Worm (Caenorhabditis elegans) whole organism, mixed stage, embryonic: Measurements from ENCODE around the gene sut-2.

Experiments
- M03D4.4 ChIP-seq: sonication (generic microtip); optimal IDR thresholded peaks from 2 replicates; lab custom pipeline; 2017; ENCODE audit warnings: mild to moderate bottlenecking, missing genetic modification characterization, missing compliant biosample characterization
- bed-3 ChIP-seq: fragments of 200-800 bp; sonication (Bioruptor generic); optimal IDR thresholded peaks from 3 replicates; lab custom pipeline; 2018; ENCODE audit warnings: mild to moderate bottlenecking, missing genetic modification characterization, moderate library complexity, missing compliant biosample characterization
- ceh-39 ChIP-seq: fragments of 150-350 bp; optimal IDR thresholded peaks from 2 replicates; lab custom pipeline; 2014; ENCODE audit warnings: missing biosample characterization, missing genetic modification characterization
- ceh-43 ChIP-seq: fragments of 200-800 bp; sonication (Bioruptor generic); optimal IDR thresholded peaks from 2 replicates; lab custom pipeline; 2018; ENCODE audit warnings: mild to moderate bottlenecking, missing genetic modification characterization, moderate library complexity, missing compliant biosample characterization
- ceh-83 ChIP-seq: fragments of 200-800 bp; sonication (Bioruptor generic); optimal IDR thresholded peaks from 2 replicates; lab custom pipeline; 2018; ENCODE audit warnings: mild to moderate bottlenecking, missing genetic modification characterization, missing compliant biosample characterization
- ces-1 ChIP-seq: fragments of 150-350 bp; optimal IDR thresholded peaks from 2 replicates; lab custom pipeline; 2014; ENCODE audit warnings: missing biosample characterization, missing genetic modification reagents, missing genetic modification characterization
- cnd-1 ChIP-seq: fragments of 200-800 bp; sonication (Bioruptor generic); optimal IDR thresholded peaks from 2 replicates; lab custom pipeline; 2018; ENCODE audit warnings: mild to moderate bottlenecking, missing genetic modification characterization, missing compliant biosample characterization
- drap-1 ChIP-seq: fragments of 200-800 bp; sonication (Bioruptor generic); optimal IDR thresholded peaks from 3 replicates; lab custom pipeline; 2018; ENCODE audit warnings: mild to moderate bottlenecking, missing genetic modification characterization, missing compliant biosample characterization
- elt-1 ChIP-seq: sonication (generic microtip); optimal IDR thresholded peaks from 2 replicates; lab custom pipeline; 2017; ENCODE audit warnings: missing genetic modification characterization, mild to moderate bottlenecking, missing compliant biosample characterization, antibody characterized with exemption, moderate library complexity, borderline replicate concordance; ENCODE audit not compliant: insufficient read depth
- elt-3 ChIP-seq: fragments of 150-350 bp; optimal IDR thresholded peaks from 2 replicates; lab custom pipeline; 2014; ENCODE audit warnings: missing biosample characterization, missing genetic modification characterization
- ham-2 ChIP-seq: fragments of 200-800 bp; sonication (Bioruptor generic); optimal IDR thresholded peaks from 2 replicates; lab custom pipeline; 2018; ENCODE audit warnings: mild to moderate bottlenecking, missing genetic modification characterization, missing compliant biosample characterization
- lin-13 ChIP-seq: fragments of 150-350 bp; optimal IDR thresholded peaks from 2 replicates; lab custom pipeline; 2014; ENCODE audit warnings: missing biosample characterization, missing genetic modification characterization
- lsy-2 ChIP-seq: fragments of 150-350 bp; optimal IDR thresholded peaks from 2 replicates; lab custom pipeline; 2014; ENCODE audit warnings: missing biosample characterization, missing genetic modification characterization
- mab-5 ChIP-seq: fragments of 150-350 bp; optimal IDR thresholded peaks from 2 replicates; lab custom pipeline; 2014; ENCODE audit warnings: missing biosample characterization, missing genetic modification characterization
- mep-1 ChIP-seq: fragments of 150-350 bp; optimal IDR thresholded peaks from 2 replicates; lab custom pipeline; 2017; ENCODE audit warnings: missing biosample characterization, missing genetic modification reagents, missing genetic modification characterization, inconsistent platforms
- mls-2 ChIP-seq: sonication (generic microtip); optimal IDR thresholded peaks from 2 replicates; lab custom pipeline; 2016; ENCODE audit warnings: mild to moderate bottlenecking, missing genetic modification characterization, moderate library complexity, missing compliant biosample characterization
- nhr-12 ChIP-seq: fragments of 150-350 bp; optimal IDR thresholded peaks from 2 replicates; lab custom pipeline; 2014; ENCODE audit warnings: missing biosample characterization, missing genetic modification characterization
- nhr-2 ChIP-seq: fragments of 150-350 bp; optimal IDR thresholded peaks from 2 replicates; lab custom pipeline; 2014; ENCODE audit warnings: missing biosample characterization, missing genetic modification characterization
- nhr-237 ChIP-seq: fragments of 150-350 bp; optimal IDR thresholded peaks from 2 replicates; lab custom pipeline; 2014; ENCODE audit warnings: missing biosample characterization, missing genetic modification characterization
- nhr-28 ChIP-seq: fragments of 150-350 bp; optimal IDR thresholded peaks from 2 replicates; lab custom pipeline; 2014; ENCODE audit warnings: missing biosample characterization, missing genetic modification characterization
- nhr-76 ChIP-seq: sonication (generic microtip); optimal IDR thresholded peaks from 2 replicates; lab custom pipeline; 2017; ENCODE audit warnings: missing biosample characterization, missing genetic modification characterization
- pha-4 ChIP-seq: fragments of 150-350 bp; optimal IDR thresholded peaks from 2 replicates; lab custom pipeline; 2018; ENCODE audit warnings: missing biosample characterization, missing genetic modification reagents, missing genetic modification characterization
- sem-2 ChIP-seq: fragments of 200-800 bp; sonication (Bioruptor generic); optimal IDR thresholded peaks from 2 replicates; lab custom pipeline; 2018; ENCODE audit warnings: mild to moderate bottlenecking, missing genetic modification characterization, missing compliant biosample characterization
- snpc-4 ChIP-seq: fragments of 150-350 bp; optimal IDR thresholded peaks from 2 replicates; lab custom pipeline; 2014; ENCODE audit warnings: missing biosample characterization, missing genetic modification characterization
- sptf-1 ChIP-seq: sonication (generic microtip); optimal IDR thresholded peaks from 2 replicates; lab custom pipeline; 2017; ENCODE audit warnings: mild to moderate bottlenecking, missing genetic modification characterization, moderate library complexity, missing compliant biosample characterization
- unc-120 ChIP-seq: sonication (generic microtip); optimal IDR thresholded peaks from 2 replicates; lab custom pipeline; 2017; ENCODE audit warnings: missing genetic modification characterization, missing compliant biosample characterization; ENCODE audit not compliant: poor library complexity, severe bottlenecking
- unc-62 ChIP-seq: fragments of 150-350 bp; optimal IDR thresholded peaks from 2 replicates; lab custom pipeline; 2014; ENCODE audit warnings: missing biosample characterization, missing genetic modification reagents, missing genetic modification characterization
- zip-8 ChIP-seq: fragments of 150-350 bp; optimal IDR thresholded peaks from 2 replicates; lab custom pipeline; 2014; ENCODE audit warnings: missing biosample characterization, missing genetic modification characterization
- ztf-11 ChIP-seq: fragments of 150-350 bp; optimal IDR thresholded peaks from 2 replicates; lab custom pipeline; 2014; ENCODE audit warnings: missing biosample characterization, missing genetic modification characterization

sut-2 gene

DNA sequence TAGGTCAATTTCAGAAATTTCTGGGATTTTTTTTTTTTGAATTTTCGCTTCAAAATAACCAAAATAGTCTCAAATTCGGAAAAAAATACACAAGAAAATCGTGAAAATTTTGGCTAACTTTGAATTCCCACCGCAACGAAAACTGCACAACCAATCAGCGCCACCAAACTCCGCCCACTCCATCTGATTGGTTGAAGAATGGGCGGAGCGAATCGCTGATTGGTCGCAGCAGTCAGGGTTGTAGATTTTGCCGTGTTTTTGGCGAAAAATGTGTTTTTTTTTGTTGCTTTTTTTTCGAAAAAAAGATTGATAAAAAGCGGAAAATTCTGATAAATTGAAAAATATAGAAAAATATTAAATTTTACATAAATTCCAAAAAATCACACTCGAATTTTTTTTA lies 23.0 kb downstream of the sut-2 start:
- TF ChIP-seq unc-62 (no peak), nhr-12 (tag; lab: Kevin White, UChicago) (no peak), elt-3 (no peak), nhr-2 (no peak), sptf-1 (tag; lab: Kevin White, UChicago) (no peak), ham-2 (GFP tag; lab: Kevin White, UChicago) (no peak), nhr-237 (tag; lab: Kevin White, UChicago) (no peak), ceh-43 (no peak), cnd-1 (no peak)

DNA sequence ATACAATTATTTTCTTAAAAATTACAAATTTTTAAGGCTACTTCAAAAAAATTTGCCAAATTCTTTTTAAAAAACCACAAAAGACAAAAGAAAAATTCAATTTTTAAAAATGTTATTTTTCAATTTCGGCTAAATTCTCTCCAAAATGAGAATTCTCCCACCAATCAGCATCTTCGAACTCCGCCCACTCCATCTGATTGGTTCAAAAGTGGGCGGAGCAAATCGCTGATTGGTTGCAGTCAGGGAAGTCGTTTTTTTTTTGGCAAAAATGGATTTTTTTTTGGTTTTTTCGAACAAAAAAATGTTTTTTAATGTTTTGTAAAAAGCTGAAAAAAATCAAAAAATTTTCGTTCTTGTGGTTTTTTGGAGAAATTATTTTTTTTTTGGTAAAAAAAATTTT lies 30.0 kb downstream of the sut-2 start:
- no peak for TF ChIP-seq pha-4 (tag; lab: Kevin White, UChicago)
- TF ChIP-seq nhr-237 (tag; lab: Kevin White, UChicago), result no peak
- TF ChIP-seq ceh-43, result no peak
- no peak for TF ChIP-seq nhr-12 (tag; lab: Kevin White, UChicago)
- TF ChIP-seq nhr-28 (tag; lab: Kevin White, UChicago), result no peak
- TF ChIP-seq nhr-76, result no peak
- TF ChIP-seq elt-1, result no peak
- no peak for TF ChIP-seq M03D4.4
- no peak for TF ChIP-seq ztf-11 (tag; lab: Kevin White, UChicago)
- no peak for TF ChIP-seq ces-1
- no peak for TF ChIP-seq lsy-2 (tag; lab: Kevin White, UChicago)
- TF ChIP-seq unc-120, result no peak

DNA sequence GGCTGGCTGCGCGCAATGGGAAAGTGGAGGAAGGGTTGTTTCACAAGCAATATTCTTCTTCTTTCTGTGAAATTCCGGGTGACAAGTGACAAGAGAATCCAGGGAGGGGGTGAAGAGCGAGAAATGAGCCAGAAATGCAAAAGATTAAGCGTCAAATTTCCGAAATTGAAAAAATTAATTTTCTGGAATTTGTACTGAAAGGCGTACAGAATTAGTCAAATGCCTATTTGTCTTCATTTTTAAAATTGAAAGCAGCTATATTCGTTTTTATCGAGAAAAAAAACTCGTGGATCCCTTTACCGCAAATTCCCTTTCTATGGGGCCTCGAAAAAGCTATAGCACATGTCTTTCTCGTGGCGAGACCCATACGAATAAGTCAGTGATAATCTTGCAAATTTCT lies 34.1 kb downstream of the sut-2 start:
- TF ChIP-seq sptf-1 (tag; lab: Kevin White, UChicago), result peak; percentile 59
- TF ChIP-seq nhr-76, result no peak

DNA sequence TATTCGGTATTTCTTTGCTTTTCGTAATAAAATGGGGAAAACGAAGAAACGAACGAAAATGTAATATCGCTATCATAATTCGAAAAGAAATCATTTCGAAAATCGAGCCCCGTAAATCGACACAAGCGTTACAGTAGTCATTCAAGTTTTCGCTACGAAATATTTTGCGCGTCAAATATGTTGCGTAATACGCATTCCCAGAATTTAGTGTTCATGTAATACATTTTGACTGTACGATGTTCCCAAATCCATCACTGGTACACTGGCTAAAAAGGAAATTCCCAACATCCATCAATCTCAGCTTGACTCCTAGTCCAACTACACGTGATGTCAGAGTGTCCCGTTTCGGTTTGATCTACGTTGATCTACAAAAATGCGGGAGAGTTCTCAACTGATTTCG lies 41.9 kb downstream of the sut-2 start:
- TF ChIP-seq elt-1, result no peak
- no peak for TF ChIP-seq ham-2 (GFP tag; lab: Kevin White, UChicago)
- no peak for TF ChIP-seq ztf-11 (tag; lab: Kevin White, UChicago)
- peak; percentile 59 for TF ChIP-seq zip-8 (tag; lab: Kevin White, UChicago)
- TF ChIP-seq nhr-237 (tag; lab: Kevin White, UChicago), result no peak
- no peak for TF ChIP-seq sptf-1 (tag; lab: Kevin White, UChicago)
- no peak for TF ChIP-seq mep-1 (tag; lab: Kevin White, UChicago)

DNA sequence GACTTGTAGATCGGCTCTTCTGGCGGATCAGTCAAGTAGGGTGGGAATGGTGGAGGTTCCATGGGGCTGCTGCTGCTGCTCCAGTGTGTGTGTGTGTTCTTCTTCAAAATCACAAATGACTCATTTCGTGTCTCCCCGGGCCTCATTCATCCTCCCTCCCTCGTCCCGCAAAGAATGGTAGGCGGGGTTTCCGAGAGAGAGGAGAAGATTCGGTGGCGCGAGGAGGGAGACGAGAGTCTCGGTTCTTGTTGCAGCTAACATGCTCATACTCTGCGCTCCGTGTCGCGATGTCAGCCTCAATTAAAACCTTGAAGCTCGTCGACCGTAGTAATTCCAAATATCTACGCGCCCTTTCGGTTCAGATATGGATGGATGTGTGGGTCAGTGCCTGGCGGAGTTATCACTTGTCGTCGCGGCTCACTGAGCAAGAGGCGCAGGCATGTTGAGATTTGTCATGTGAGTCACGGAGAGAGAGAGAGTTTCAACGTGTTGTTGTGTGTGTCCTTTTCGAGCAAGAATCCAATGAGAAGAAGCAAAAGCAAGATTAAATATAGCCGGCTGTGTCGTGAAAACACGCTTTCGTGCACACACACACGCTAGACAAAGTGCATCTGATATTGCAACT lies 42.9 kb downstream of the sut-2 start:
- no peak for TF ChIP-seq sptf-1 (tag; lab: Kevin White, UChicago)
- TF ChIP-seq pha-4 (tag; lab: Kevin White, UChicago), result no peak
- TF ChIP-seq ceh-83 (GFP tag; lab: Kevin White, UChicago), result no peak
- TF ChIP-seq drap-1 (GFP tag; lab: Kevin White, UChicago), result peak; percentile 6
- TF ChIP-seq mls-2 (tag; lab: Kevin White, UChicago), result peak; percentile 16
- TF ChIP-seq bed-3 (GFP tag; lab: Kevin White, UChicago), result no peak

DNA sequence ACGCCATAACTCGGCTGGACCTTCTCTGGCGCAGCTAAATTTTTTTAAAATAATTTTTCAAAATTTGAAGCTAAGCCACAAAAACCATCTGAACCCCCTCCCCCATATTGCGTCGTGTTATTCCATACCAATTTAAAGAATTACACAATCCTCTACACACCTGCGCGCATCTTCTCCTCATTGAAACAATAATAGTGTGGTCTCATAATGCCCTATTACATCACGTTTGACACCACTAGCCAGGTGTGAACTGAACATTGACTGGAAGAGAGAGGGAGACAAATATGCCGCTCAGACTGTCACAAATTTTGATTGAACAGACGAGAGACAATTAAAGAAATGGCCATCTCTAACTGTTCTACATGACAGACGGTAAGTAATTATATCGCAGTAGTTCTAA lies 44.3 kb downstream of the sut-2 start:
- no peak for TF ChIP-seq mls-2 (tag; lab: Kevin White, UChicago)
- TF ChIP-seq unc-120, result no peak
- no peak for TF ChIP-seq ces-1
- no peak for TF ChIP-seq drap-1 (GFP tag; lab: Kevin White, UChicago)
- TF ChIP-seq zip-8 (tag; lab: Kevin White, UChicago), result peak; percentile 43
- peak; percentile 47 for TF ChIP-seq unc-62
- peak; percentile 97 for TF ChIP-seq nhr-2
- TF ChIP-seq sem-2 (GFP tag; lab: Kevin White, UChicago), result no peak
- TF ChIP-seq cnd-1, result peak; percentile 54
- TF ChIP-seq mep-1 (tag; lab: Kevin White, UChicago), result no peak
- TF ChIP-seq ztf-11 (tag; lab: Kevin White, UChicago), result no peak
- no peak for TF ChIP-seq mab-5 (tag; lab: Kevin White, UChicago)
- no peak for TF ChIP-seq pha-4 (tag; lab: Kevin White, UChicago)
- no peak for TF ChIP-seq elt-3
- TF ChIP-seq snpc-4 (tag; lab: Kevin White, UChicago), result no peak
- TF ChIP-seq nhr-12 (tag; lab: Kevin White, UChicago), result no peak
- no peak for TF ChIP-seq ceh-39 (tag; lab: Kevin White, UChicago)
- no peak for TF ChIP-seq M03D4.4
- no peak for TF ChIP-seq ceh-83 (GFP tag; lab: Kevin White, UChicago)
- no peak for TF ChIP-seq lsy-2 (tag; lab: Kevin White, UChicago)
- TF ChIP-seq ceh-43, result no peak
- no peak for TF ChIP-seq elt-1
- TF ChIP-seq lin-13, result no peak
- TF ChIP-seq nhr-28 (tag; lab: Kevin White, UChicago), result no peak
- TF ChIP-seq, all 35 proteins: peak for 4
